Fruit fly (Drosophila melanogaster): ENCODE results near the gene CG43098.
A peak's percentile ranks its signal among the peaks of the same experiment; 100 is the strongest.

Gene CG43098

dm6 chr3L:3624876-3625275 lies 34.0 kb upstream of the CG43098 start:
- no peak for TF ChIP-seq HLH4C (GFP tag; IDR thresholded peaks at IDR 0.05; ENCODE audit: partially characterized antibody)
- TF ChIP-seq Xrp1 (GFP tag; IDR thresholded peaks at IDR 0.05): no peak
- no peak for TF ChIP-seq gem (tag; optimal IDR thresholded peaks at IDR 0.05)
- no peak for TF ChIP-seq ssp (GFP tag; IDR thresholded peaks at IDR 0.05)
- TF ChIP-seq amos (GFP tag; IDR thresholded peaks at IDR 0.05; ENCODE audit: partially characterized antibody): no peak
- TF ChIP-seq CG12071 (GFP tag; optimal IDR thresholded peaks at IDR 0.05): peak; percentile 17
- TF ChIP-seq NFAT (GFP tag; IDR thresholded peaks at IDR 0.05): no peak
- no peak for TF ChIP-seq CG6254 (GFP tag; optimal IDR thresholded peaks at IDR 0.05)
- TF ChIP-seq Six4 (GFP tag; optimal IDR thresholded peaks at IDR 0.05): no peak
- peak; percentile 56 for TF ChIP-seq CG15479 (GFP tag; optimal IDR thresholded peaks at IDR 0.05)
- no peak for TF ChIP-seq CG8281 (tag; optimal IDR thresholded peaks at IDR 0.05)
- TF ChIP-seq CG43689 (GFP tag; IDR thresholded peaks at IDR 0.05): no peak
- TF ChIP-seq CG1233 (GFP tag; optimal IDR thresholded peaks at IDR 0.05): no peak
- no peak for TF ChIP-seq sim (GFP tag; IDR thresholded peaks at IDR 0.05)
- no peak for TF ChIP-seq Lhr (GFP tag; optimal IDR thresholded peaks at IDR 0.05)
- TF ChIP-seq CG14860 (GFP tag; IDR thresholded peaks at IDR 0.05; ENCODE audit: partially characterized antibody): no peak
- TF ChIP-seq ranshi (GFP tag; IDR thresholded peaks at IDR 0.05): no peak
- TF ChIP-seq CG4707 (GFP tag; optimal IDR thresholded peaks at IDR 0.05): no peak
- no peak for TF ChIP-seq pzg (GFP tag; optimal IDR thresholded peaks at IDR 0.05)
- TF ChIP-seq TFAM (GFP tag; optimal IDR thresholded peaks at IDR 0.05): no peak
- no peak for TF ChIP-seq Lpt (GFP tag; optimal IDR thresholded peaks at IDR 0.05)
- TF ChIP-seq shn (GFP tag; optimal IDR thresholded peaks at IDR 0.05): no peak
- peak; percentile 28; the same call in 1 of the 2 replicates for TF ChIP-seq Adf1 (GFP tag; IDR thresholded peaks at IDR 0.05)
- no peak for TF ChIP-seq Myb (GFP tag; optimal IDR thresholded peaks at IDR 0.05)
- TF ChIP-seq mam (GFP tag; optimal IDR thresholded peaks at IDR 0.05): no peak
- TF ChIP-seq Xbp1 (GFP tag; optimal IDR thresholded peaks at IDR 0.05): no peak
- peak; percentile 95 for TF ChIP-seq abd-A (tag; optimal IDR thresholded peaks at IDR 0.05)
- TF ChIP-seq CG11085 (GFP tag; IDR thresholded peaks at IDR 0.05): no peak
- TF ChIP-seq MESR4 (GFP tag; optimal IDR thresholded peaks at IDR 0.05): no peak
- no peak for TF ChIP-seq CG4424 (GFP tag; optimal IDR thresholded peaks at IDR 0.05)
- TF ChIP-seq run (tag; optimal IDR thresholded peaks at IDR 0.05): peak; percentile 61
- no peak for TF ChIP-seq CG9817 (tag; optimal IDR thresholded peaks at IDR 0.05)
- TF ChIP-seq CG2129 (GFP tag; IDR thresholded peaks at IDR 0.05; ENCODE audit: partially characterized antibody): no peak
- no peak for TF ChIP-seq pan (optimal IDR thresholded peaks at IDR 0.05)
- TF ChIP-seq pan (GFP tag; optimal IDR thresholded peaks at IDR 0.05 in 1 of 2, IDR thresholded peaks at IDR 0.05 in 1 of 2): peak in 1 of 2 experiments; percentile 7
- no peak for TF ChIP-seq CG3407 (GFP tag; optimal IDR thresholded peaks at IDR 0.05)
- TF ChIP-seq da (GFP tag; optimal IDR thresholded peaks at IDR 0.05): no peak
- TF ChIP-seq CG17385 (GFP tag; optimal IDR thresholded peaks at IDR 0.05): no peak
- TF ChIP-seq H2.0 (GFP tag; IDR thresholded peaks at IDR 0.05): no peak
- TF ChIP-seq chinmo (GFP tag; IDR thresholded peaks at IDR 0.05; ENCODE audit: partially characterized antibody): no peak
- no peak for TF ChIP-seq oc (tag; optimal IDR thresholded peaks at IDR 0.05)
- no peak for TF ChIP-seq eyg (GFP tag; optimal IDR thresholded peaks at IDR 0.05)
- peak; percentile 55; the same call in 1 of the 2 replicates for TF ChIP-seq seq (GFP tag; IDR thresholded peaks at IDR 0.05)
- no peak for TF ChIP-seq Scr (GFP tag; IDR thresholded peaks at IDR 0.05; ENCODE audit: partially characterized antibody)
- TF ChIP-seq CG5953 (GFP tag; IDR thresholded peaks at IDR 0.05): no peak
- TF ChIP-seq ara (GFP tag; IDR thresholded peaks at IDR 0.05): no peak
- peak; percentile 40; the same call in 1 of the 3 replicates for TF ChIP-seq Opbp (GFP tag; IDR thresholded peaks at IDR 0.05; ENCODE audit: partially characterized antibody)
- TF ChIP-seq ham (GFP tag; IDR thresholded peaks at IDR 0.05): no peak
- TF ChIP-seq CG18476 (GFP tag; optimal IDR thresholded peaks at IDR 0.05): no peak
- TF ChIP-seq cad (GFP tag; optimal IDR thresholded peaks at IDR 0.05): no peak
- no peak for TF ChIP-seq CG42726 (GFP tag; IDR thresholded peaks at IDR 0.05; ENCODE audit: partially characterized antibody)
- peak; percentile 84 for TF ChIP-seq CG10321 (GFP tag; IDR thresholded peaks at IDR 0.05)

Measured in whole organism, embryonic.